Worm (Caenorhabditis elegans): ENCODE results near the gene fbxa-141.

Gene fbxa-141

ce11 chrX:14557352-14557935 lies 44.7 kb upstream of the fbxa-141 start (continued):
- no peak for TF ChIP-seq saeg-2 (GFP tag; IDR thresholded peaks at IDR 0.05)
- no peak for TF ChIP-seq php-3 (GFP tag; IDR thresholded peaks at IDR 0.05)
- TF ChIP-seq fkh-10 (GFP tag; optimal IDR thresholded peaks at IDR 0.05): no peak
- no peak for TF ChIP-seq dpl-1 (GFP tag; optimal IDR thresholded peaks at IDR 0.05)
- no peak for TF ChIP-seq lin-29 (GFP tag; IDR thresholded peaks at IDR 0.05)
- no peak for TF ChIP-seq nhr-76 (tag; optimal IDR thresholded peaks at IDR 0.05)
- TF ChIP-seq R02D3.7 (tag; optimal IDR thresholded peaks at IDR 0.05): no peak
- TF ChIP-seq egl-43 (GFP tag; IDR thresholded peaks at IDR 0.05): no peak
- no peak for TF ChIP-seq nhr-77 (tag; optimal IDR thresholded peaks at IDR 0.05)
- TF ChIP-seq T20F7.1 (GFP tag; optimal IDR thresholded peaks at IDR 0.05): no peak

ce11 chrX:14556403-14556802 lies 43.7 kb upstream of the fbxa-141 start:
- TF ChIP-seq nhr-28 (tag; optimal IDR thresholded peaks at IDR 0.05) (peak; percentile 24), lin-29 (GFP tag; IDR thresholded peaks at IDR 0.05) (no peak), hlh-11 (tag; optimal IDR thresholded peaks at IDR 0.05) (no peak), lin-38 (GFP tag; IDR thresholded peaks at IDR 0.05) (no peak), tag-97 (GFP tag; IDR thresholded peaks at IDR 0.05) (no peak), spr-3 (GFP tag; optimal IDR thresholded peaks at IDR 0.05) (no peak), saeg-2 (GFP tag; IDR thresholded peaks at IDR 0.05) (no peak), zip-2 (tag; optimal IDR thresholded peaks at IDR 0.05) (no peak), nhr-41 (GFP tag; IDR thresholded peaks at IDR 0.05) (no peak), dpl-1 (GFP tag; optimal IDR thresholded peaks at IDR 0.05) (no peak), cey-2 (tag; optimal IDR thresholded peaks at IDR 0.05; ENCODE audit: borderline replicate concordance, insufficient read depth) (no peak), zfp-2 (tag; optimal IDR thresholded peaks at IDR 0.05) (no peak), lin-39 (tag; optimal IDR thresholded peaks at IDR 0.05) (no peak), aha-1 (tag) (peak; percentile 65), ZK337.2 (GFP tag; IDR thresholded peaks at IDR 0.05) (no peak), hlh-30 (tag; optimal IDR thresholded peaks at IDR 0.05; ENCODE audit: insufficient read depth) (peak; percentile 78), nhr-76 (tag; optimal IDR thresholded peaks at IDR 0.05) (no peak), ceh-82 (tag; optimal IDR thresholded peaks at IDR 0.05) (no peak), dmd-6 (GFP tag; IDR thresholded peaks at IDR 0.05) (peak; percentile 33; the same call in 1 of the 2 replicates), mdt-29 (GFP tag; IDR thresholded peaks at IDR 0.05) (no peak)

ce11 chrX:14549709-14550199 lies 37.0 kb upstream of the fbxa-141 start, which contains the start of gene ram-5:
TSS of gene ram-5 (plus strand) at chrX:14550149.
- no peak for TF ChIP-seq mxl-2 (GFP tag; conservative IDR thresholded peaks at IDR 0.05)
- peak; percentile 95 for TF ChIP-seq aha-1 (tag)

ce11 chrX:14545543-14545942 lies 32.8 kb upstream of the fbxa-141 start, which contains the start of gene enri-2:
TSS of gene enri-2 (plus strand) at chrX:14545843.
- TF ChIP-seq aha-1 (tag): no peak
- no peak for TF ChIP-seq F49E8.2 (tag; optimal IDR thresholded peaks at IDR 0.05; ENCODE audit: borderline replicate concordance)
- no peak for TF ChIP-seq nhr-111 (GFP tag; optimal IDR thresholded peaks at IDR 0.05)
- TF ChIP-seq daf-16 (GFP tag; optimal IDR thresholded peaks at IDR 0.05): no peak
- TF ChIP-seq daf-16 (tag; optimal IDR thresholded peaks at IDR 0.05): no peak
- TF ChIP-seq lin-15B (tag; optimal IDR thresholded peaks at IDR 0.05): no peak
- no peak for TF ChIP-seq madf-9 (GFP tag; conservative IDR thresholded peaks at IDR 0.05)
- no peak for TF ChIP-seq ceh-28 (tag; optimal IDR thresholded peaks at IDR 0.05)
- TF ChIP-seq nhr-42 (GFP tag; IDR thresholded peaks at IDR 0.05): no peak
- no peak for TF ChIP-seq dmd-8 (GFP tag; IDR thresholded peaks at IDR 0.05)
- TF ChIP-seq mes-2 (tag; optimal IDR thresholded peaks at IDR 0.05; ENCODE audit: poor library complexity, severe bottlenecking): no peak
- no peak for TF ChIP-seq Y105C5A.15 (GFP tag; IDR thresholded peaks at IDR 0.05)

All from whole organism, L4 larva.